Worm (Caenorhabditis elegans) whole organism, L1 larva: ENCODE data around the gene npr-30.

Experiments
- ama-1 ChIP-seq: fragments of 150-350 bp; optimal IDR thresholded peaks from 2 replicates; lab custom pipeline; 2014
- blmp-1 ChIP-seq: fragments of 150-350 bp; optimal IDR thresholded peaks from 2 replicates; lab custom pipeline; 2014; ENCODE audit warnings: missing biosample characterization, missing genetic modification characterization
- ceh-82 ChIP-seq, 3 experiments: fragments of 150-350 bp in 1 of 3; sonication (generic microtip) in 2 of 3; optimal IDR thresholded peaks; 2 replicates each; lab custom pipeline; 2014 to 2017; ENCODE audit warnings: missing biosample characterization in 3 of 3, missing genetic modification characterization in 3 of 3
- isw-1 ChIP-seq: fragments of 200-800 bp; sonication (Bioruptor generic); IDR thresholded peaks from 2 replicates; pipeline ENCODE4 v1.3.6; 2022; ENCODE audit warnings: missing genetic modification characterization, missing compliant biosample characterization
- jun-1 ChIP-seq: fragments of 150-350 bp; optimal IDR thresholded peaks from 2 replicates; lab custom pipeline; 2014; ENCODE audit warnings: missing biosample characterization, missing genetic modification reagents, missing genetic modification characterization
- lin-15B ChIP-seq: fragments of 150-350 bp; sonication (generic microtip); optimal IDR thresholded peaks from 3 replicates; lab custom pipeline; 2014; ENCODE audit warnings: missing biosample characterization, missing genetic modification characterization
- lsy-2 ChIP-seq, 2 experiments: fragments of 150-350 bp; optimal IDR thresholded peaks; 2 replicates each; lab custom pipeline; 2014; ENCODE audit warnings: missing biosample characterization in 2 of 2, missing genetic modification characterization in 2 of 2
- nhr-76 ChIP-seq: sonication (generic microtip); optimal IDR thresholded peaks from 2 replicates; lab custom pipeline; 2017; ENCODE audit warnings: missing biosample characterization, missing genetic modification characterization
- nhr-77 ChIP-seq: fragments of 150-350 bp; optimal IDR thresholded peaks from 2 replicates; lab custom pipeline; 2014; ENCODE audit warnings: missing biosample characterization, missing genetic modification characterization
- sptf-1 ChIP-seq: fragments of 150-350 bp; optimal IDR thresholded peaks from 2 replicates; lab custom pipeline; 2014; ENCODE audit warnings: missing biosample characterization, missing genetic modification characterization
- xbp-1 ChIP-seq: sonication (generic microtip); optimal IDR thresholded peaks from 2 replicates; lab custom pipeline; 2016; ENCODE audit warnings: missing genetic modification characterization, missing compliant biosample characterization

DNA sequence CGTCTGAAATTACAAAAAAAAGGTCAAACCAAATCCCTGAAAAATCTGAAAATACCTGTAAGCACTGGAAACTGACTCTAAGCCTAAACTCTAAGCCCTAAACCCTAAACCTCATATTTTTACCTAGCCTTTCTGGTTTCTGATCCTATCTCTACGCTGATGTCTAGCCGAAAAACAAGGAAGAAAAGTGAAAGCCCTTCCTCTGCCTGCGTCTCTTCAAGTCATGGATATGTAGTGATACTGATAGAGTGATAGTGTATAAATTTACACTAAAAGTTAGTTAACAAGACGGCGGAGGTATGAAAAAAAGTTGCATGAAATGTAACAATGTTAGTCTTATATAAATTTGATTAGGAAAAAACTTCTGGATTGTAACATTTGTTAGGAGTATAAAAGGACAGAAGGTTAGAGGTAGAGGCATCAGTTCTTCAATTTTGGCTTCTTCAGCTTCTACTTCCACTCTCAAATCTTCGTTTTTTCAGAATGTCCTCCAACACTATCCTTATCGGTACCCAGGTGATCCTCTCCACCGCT is 37.5 kb downstream of the npr-30 start, which contains the start of gene col-88:
- TF ChIP-seq isw-1 (GFP tag; lab: Robert Waterston, UW) (no peak), xbp-1 (tag; lab: Kevin White, UChicago) (no peak), jun-1 (tag; lab: Kevin White, UChicago) (no peak), sptf-1 (tag; lab: Kevin White, UChicago) (no peak), lin-15B (tag; lab: Kevin White, UChicago) (no peak), ama-1 (lab: Kevin White, UChicago) (no peak), nhr-76 (tag; lab: Kevin White, UChicago) (no peak), nhr-77 (no peak), lsy-2 (tag; optimal IDR thresholded peaks at IDR 0.05; lab: Kevin White, UChicago) (no peak), ceh-82 (tag; optimal IDR thresholded peaks at IDR 0.05; lab: Kevin White, UChicago) (no peak), blmp-1 (tag; lab: Kevin White, UChicago) (peak; percentile 97)
